Worm (Caenorhabditis elegans): ENCODE measurements around the gene Y43F4A.1.

Y43F4A.1 gene

ce11 chrIII:13222772-13223171 is at the start of gene Y43F4A.1:
Gene Y43F4A.1, plus strand, starts transcription at chrIII:13223072.
- TF ChIP-seq nhr-76 (tag; optimal IDR thresholded peaks at IDR 0.05) (no peak), lin-32 (GFP tag; optimal IDR thresholded peaks at IDR 0.05) (no peak), ceh-39 (tag; optimal IDR thresholded peaks at IDR 0.05) (no peak), nhr-28 (tag; optimal IDR thresholded peaks at IDR 0.05) (no peak), tbx-8 (GFP tag; optimal IDR thresholded peaks at IDR 0.05) (no peak), hlh-1 (tag; optimal IDR thresholded peaks at IDR 0.05) (no peak), unc-62 (GFP tag; optimal IDR thresholded peaks at IDR 0.05) (no peak), M03D4.4 (tag; optimal IDR thresholded peaks at IDR 0.05) (no peak), elt-3 (tag; optimal IDR thresholded peaks at IDR 0.05) (no peak), cnd-1 (tag; optimal IDR thresholded peaks at IDR 0.05) (no peak), nhr-237 (tag; optimal IDR thresholded peaks at IDR 0.05) (no peak), bed-3 (GFP tag; optimal IDR thresholded peaks at IDR 0.05) (no peak), zip-8 (tag; optimal IDR thresholded peaks at IDR 0.05) (no peak), drap-1 (GFP tag; optimal IDR thresholded peaks at IDR 0.05) (no peak), ceh-83 (GFP tag; optimal IDR thresholded peaks at IDR 0.05) (no peak), lin-13 (tag; optimal IDR thresholded peaks at IDR 0.05) (no peak), nhr-2 (tag; optimal IDR thresholded peaks at IDR 0.05) (no peak), mep-1 (tag; optimal IDR thresholded peaks at IDR 0.05) (no peak)

DNA sequence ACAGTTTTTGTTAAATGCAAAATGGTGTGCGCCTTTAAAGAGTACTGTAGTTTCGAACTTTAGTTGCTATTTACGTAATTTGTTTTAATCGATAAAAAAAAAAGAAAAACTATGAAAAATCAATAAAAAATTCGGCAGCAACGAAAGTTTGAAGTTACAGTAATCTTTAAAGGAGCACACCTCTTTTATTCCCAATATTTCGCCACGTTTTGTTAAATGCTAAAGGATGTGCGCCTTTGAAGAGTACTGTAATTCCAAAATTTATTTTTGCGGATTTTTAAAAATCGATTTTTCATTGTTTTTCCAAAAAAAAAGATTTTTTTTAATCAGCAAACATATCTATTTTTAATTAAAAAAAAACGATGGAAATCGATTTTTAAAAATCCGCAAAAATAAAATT is 49.2 kb upstream of the Y43F4A.1 start:
- TF ChIP-seq tbx-8 (GFP tag; optimal IDR thresholded peaks at IDR 0.05) (no peak), zip-8 (tag; optimal IDR thresholded peaks at IDR 0.05) (no peak), unc-62 (GFP tag; optimal IDR thresholded peaks at IDR 0.05) (no peak), lin-32 (GFP tag; optimal IDR thresholded peaks at IDR 0.05) (no peak), blmp-1 (tag; optimal IDR thresholded peaks at IDR 0.05) (no peak), nhr-28 (tag; optimal IDR thresholded peaks at IDR 0.05) (no peak), nhr-12 (tag; optimal IDR thresholded peaks at IDR 0.05) (no peak), ztf-11 (tag; optimal IDR thresholded peaks at IDR 0.05) (no peak), elt-1 (tag; optimal IDR thresholded peaks at IDR 0.05; ENCODE audit: borderline replicate concordance, insufficient read depth) (no peak), unc-39 (tag; optimal IDR thresholded peaks at IDR 0.05) (no peak), nhr-237 (tag; optimal IDR thresholded peaks at IDR 0.05) (no peak), unc-120 (tag; optimal IDR thresholded peaks at IDR 0.05; ENCODE audit: poor library complexity, severe bottlenecking) (no peak), sem-2 (GFP tag; optimal IDR thresholded peaks at IDR 0.05) (no peak), ces-1 (GFP tag; optimal IDR thresholded peaks at IDR 0.05) (no peak), snpc-4 (tag; optimal IDR thresholded peaks at IDR 0.05) (no peak)

DNA sequence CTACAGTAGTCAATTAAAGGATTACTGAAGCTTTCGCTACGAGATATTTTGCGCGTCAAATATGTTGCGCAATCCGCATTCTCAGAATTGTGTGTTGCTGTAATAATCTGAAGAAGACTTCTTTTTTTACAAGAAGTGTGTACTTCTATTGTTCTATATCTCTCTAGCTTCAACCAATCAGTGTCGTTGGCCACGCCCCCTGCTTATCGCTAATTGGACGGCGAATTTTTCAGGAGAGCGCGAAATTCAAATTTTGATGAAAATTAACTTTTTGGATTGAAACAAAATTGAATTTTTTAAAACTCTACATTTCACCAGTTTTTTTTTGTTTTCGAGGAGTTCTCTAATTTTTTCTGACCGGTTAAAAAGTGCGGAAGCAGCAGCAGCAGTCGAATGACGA is 46.0 kb upstream of the Y43F4A.1 start:
- TF ChIP-seq unc-39 (tag; optimal IDR thresholded peaks at IDR 0.05): no peak
- TF ChIP-seq zip-8 (tag; optimal IDR thresholded peaks at IDR 0.05): peak; percentile 50
- no peak for TF ChIP-seq unc-120 (tag; optimal IDR thresholded peaks at IDR 0.05; ENCODE audit: poor library complexity, severe bottlenecking)

ce11 chrIII:13182003-13182402 is 40.9 kb upstream of the Y43F4A.1 start:
- TF ChIP-seq ham-2 (GFP tag; optimal IDR thresholded peaks at IDR 0.05) (peak; percentile 99), blmp-1 (tag; optimal IDR thresholded peaks at IDR 0.05) (peak; percentile 49), drap-1 (GFP tag; optimal IDR thresholded peaks at IDR 0.05) (no peak), nhr-2 (tag; optimal IDR thresholded peaks at IDR 0.05) (no peak), lin-32 (GFP tag; optimal IDR thresholded peaks at IDR 0.05) (no peak), unc-62 (GFP tag; optimal IDR thresholded peaks at IDR 0.05) (peak; percentile 45), ces-1 (GFP tag; optimal IDR thresholded peaks at IDR 0.05) (peak; percentile 36), lin-13 (tag; optimal IDR thresholded peaks at IDR 0.05) (peak; percentile 26), lsy-2 (tag; optimal IDR thresholded peaks at IDR 0.05) (peak; percentile 69), ceh-83 (GFP tag; optimal IDR thresholded peaks at IDR 0.05) (no peak), ztf-11 (tag; optimal IDR thresholded peaks at IDR 0.05) (no peak), ceh-39 (tag; optimal IDR thresholded peaks at IDR 0.05) (no peak), nhr-237 (tag; optimal IDR thresholded peaks at IDR 0.05) (peak; percentile 64), mls-2 (tag; optimal IDR thresholded peaks at IDR 0.05) (no peak), pha-4 (tag; optimal IDR thresholded peaks at IDR 0.05) (peak; percentile 52), snpc-4 (tag; optimal IDR thresholded peaks at IDR 0.05) (no peak), mep-1 (tag; optimal IDR thresholded peaks at IDR 0.05) (peak; percentile 34)

- no peak for TF ChIP-seq nhr-76 (tag; optimal IDR thresholded peaks at IDR 0.05)
- no peak for TF ChIP-seq unc-39 (tag; optimal IDR thresholded peaks at IDR 0.05)
These were observed 35.8 kb upstream of the Y43F4A.1 start, which contains the start of gene gly-5 for ce11 chrIII:13187090-13187489. Gene gly-5, plus strand, starts transcription at chrIII:13187390.
